Worm (Caenorhabditis elegans): Measurements from ENCODE around the gene F11C7.2.

F11C7.2 gene

DNA sequence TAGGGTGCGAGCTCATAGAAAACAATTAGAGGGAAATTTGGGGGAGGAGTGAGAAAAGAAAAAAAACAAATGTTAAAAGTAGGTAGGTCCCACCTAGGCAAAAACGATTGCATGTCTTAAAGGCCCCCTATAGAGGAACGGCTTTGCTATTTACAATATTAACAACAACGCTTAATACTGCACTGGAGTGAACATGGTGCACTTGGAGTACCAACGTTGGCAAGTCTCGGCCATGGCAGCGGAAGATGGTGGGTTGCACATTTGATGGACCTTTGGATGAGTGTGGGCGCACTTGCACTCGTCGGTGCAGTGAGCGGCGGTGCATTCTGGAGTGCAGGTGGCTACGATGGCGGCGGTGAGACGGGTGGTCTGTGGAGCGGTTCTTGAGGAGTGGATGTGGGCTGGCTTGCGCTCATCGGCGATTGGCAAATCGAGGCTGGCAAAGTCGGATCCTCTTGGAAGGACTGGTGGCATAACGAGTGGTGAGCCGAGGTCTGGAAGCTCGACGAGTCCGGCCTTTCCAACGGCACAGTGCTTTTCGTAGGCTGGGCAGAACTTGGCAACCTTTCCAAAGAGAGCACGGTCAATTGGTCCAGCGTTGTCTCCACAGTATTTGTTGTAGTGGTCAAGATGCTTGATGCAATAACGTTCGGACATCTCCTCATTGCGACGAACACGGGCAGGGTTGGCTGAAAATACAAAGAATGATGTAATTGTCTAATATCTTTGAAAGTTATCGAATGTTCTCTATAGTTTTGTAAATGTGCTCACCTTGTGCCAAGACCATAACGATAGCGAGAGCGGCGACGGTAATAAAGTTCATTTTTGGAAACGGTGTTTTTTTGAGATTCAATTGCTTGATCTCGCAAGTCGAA lies 24.2 kb downstream of the F11C7.2 start (continued):
- TF ChIP-seq lim-7 (GFP tag; IDR thresholded peaks at IDR 0.05) (peak; percentile 24; the same call in 1 of the 2 replicates), Y75B8A.6 (GFP tag; IDR thresholded peaks at IDR 0.05) (no peak), egl-27 (tag; optimal IDR thresholded peaks at IDR 0.05) (no peak), set-16 (GFP tag; IDR thresholded peaks at IDR 0.05) (peak; percentile 97), ceh-20 (GFP tag; IDR thresholded peaks at IDR 0.05) (no peak), arid-1 (GFP tag; conservative IDR thresholded peaks at IDR 0.05) (no peak), nhr-77 (tag; optimal IDR thresholded peaks at IDR 0.05) (no peak), ZK337.2 (GFP tag; IDR thresholded peaks at IDR 0.05) (no peak), fos-1 (tag; optimal IDR thresholded peaks at IDR 0.05) (no peak), mdl-1 (tag; optimal IDR thresholded peaks at IDR 0.05) (no peak), duxl-1 (tag; optimal IDR thresholded peaks at IDR 0.05; ENCODE audit: poor library complexity) (no peak), nhr-11 (tag; optimal IDR thresholded peaks at IDR 0.05) (no peak), jun-1 (tag; optimal IDR thresholded peaks at IDR 0.05) (no peak), php-3 (GFP tag; IDR thresholded peaks at IDR 0.05) (no peak), ceh-32 (tag; optimal IDR thresholded peaks at IDR 0.05; ENCODE audit: poor library complexity) (no peak), dmd-9 (GFP tag; IDR thresholded peaks at IDR 0.05) (no peak), dmd-8 (GFP tag; IDR thresholded peaks at IDR 0.05) (no peak), daf-19 (GFP tag; conservative IDR thresholded peaks at IDR 0.05) (no peak), snpc-4 (tag; optimal IDR thresholded peaks at IDR 0.05) (no peak), unc-39 (tag; optimal IDR thresholded peaks at IDR 0.05) (no peak), skn-1 (tag; optimal IDR thresholded peaks at IDR 0.05) (no peak), mxl-2 (GFP tag; conservative IDR thresholded peaks at IDR 0.05) (no peak), lir-3 (tag; optimal IDR thresholded peaks at IDR 0.05) (no peak), ZK546.5 (tag; optimal IDR thresholded peaks at IDR 0.05) (no peak), ceh-62 (tag; optimal IDR thresholded peaks at IDR 0.05) (no peak), lin-29 (GFP tag; IDR thresholded peaks at IDR 0.05) (peak; percentile 21; the same call in 1 of the 2 replicates), dve-1 (tag; optimal IDR thresholded peaks at IDR 0.05; ENCODE audit: insufficient read depth) (no peak), madf-5 (GFP tag; IDR thresholded peaks at IDR 0.05) (no peak), cey-2 (tag; optimal IDR thresholded peaks at IDR 0.05; ENCODE audit: borderline replicate concordance, insufficient read depth) (no peak), T20F7.1 (GFP tag; optimal IDR thresholded peaks at IDR 0.05) (no peak), nhr-237 (tag; optimal IDR thresholded peaks at IDR 0.05) (peak; percentile 28), nhr-111 (GFP tag; optimal IDR thresholded peaks at IDR 0.05) (no peak), nhr-102 (tag; optimal IDR thresholded peaks at IDR 0.05) (peak; percentile 43), nhr-28 (tag; optimal IDR thresholded peaks at IDR 0.05) (no peak), lin-15B (tag; optimal IDR thresholded peaks at IDR 0.05) (no peak), ces-1 (GFP tag; optimal IDR thresholded peaks at IDR 0.05) (no peak), lsy-2 (tag; optimal IDR thresholded peaks at IDR 0.05) (peak in 1 of 2 experiments; percentile 30), rbr-2 (tag; optimal IDR thresholded peaks at IDR 0.05) (no peak), daf-8 (GFP tag; IDR thresholded peaks at IDR 0.05) (no peak), spr-1 (tag; optimal IDR thresholded peaks at IDR 0.05) (no peak), nhr-42 (GFP tag; IDR thresholded peaks at IDR 0.05) (0 out of 2 replicates have a peak, but pooled peaks have one; percentile 38), ama-1 (optimal IDR thresholded peaks at IDR 0.05) (peak; percentile 95), zfp-3 (GFP tag; conservative IDR thresholded peaks at IDR 0.05) (no peak), F26F4.8 (GFP tag; conservative IDR thresholded peaks at IDR 0.05) (no peak), hmg-1.1 (GFP tag; IDR thresholded peaks at IDR 0.05) (no peak), lin-38 (GFP tag; IDR thresholded peaks at IDR 0.05) (0 out of 2 replicates have a peak, but pooled peaks have one; percentile 14), lin-1 (GFP tag; IDR thresholded peaks at IDR 0.05) (no peak), aha-1 (tag) (peak; percentile 98), madf-9 (GFP tag; conservative IDR thresholded peaks at IDR 0.05) (no peak), daf-12 (tag; optimal IDR thresholded peaks at IDR 0.05) (no peak)
